Worm (Caenorhabditis elegans) whole organism, midembryonic: ENCODE data around the gene F59B10.6.
A peak's percentile ranks its signal among the peaks of the same experiment; 100 is the strongest.

Source experiments
- T22C8.4 ChIP-seq: fragments of 200-800 bp; sonication (Bioruptor generic); IDR thresholded peaks from 2 replicates; pipeline ENCODE4 v1.3.6; 2022; ENCODE audit warnings: missing genetic modification characterization, missing compliant biosample characterization
- cog-1 ChIP-seq: sonication (generic microtip); optimal IDR thresholded peaks from 2 replicates; lab custom pipeline; 2016; ENCODE audit warnings: missing genetic modification characterization, missing compliant biosample characterization
- flt-1 ChIP-seq: fragments of 200-800 bp; sonication (Bioruptor generic); IDR thresholded peaks from 2 replicates; pipeline ENCODE4 v1.3.6; 2022; ENCODE audit warnings: missing genetic modification characterization, missing compliant biosample characterization
- med-1 ChIP-seq: sonication (generic microtip); optimal IDR thresholded peaks from 2 replicates; lab custom pipeline; 2017; ENCODE audit warnings: missing genetic modification characterization, mild to moderate bottlenecking, missing compliant biosample characterization, antibody characterized with exemption, missing genetic modification reagents; ENCODE audit not compliant: insufficient read depth
- ref-1 ChIP-seq: fragments of 200-800 bp; sonication (Bioruptor generic); conservative IDR thresholded peaks from 2 replicates; pipeline ENCODE4 v1.3.6; 2022; ENCODE audit warnings: missing genetic modification reagents, missing genetic modification characterization, missing compliant biosample characterization
- tab-1 ChIP-seq: fragments of 200-800 bp; sonication (Bioruptor generic); IDR thresholded peaks from 2 replicates; pipeline ENCODE4 v1.3.6; 2022; ENCODE audit warnings: missing genetic modification characterization, missing compliant biosample characterization
- ztf-23 ChIP-seq: fragments of 200-800 bp; sonication (Bioruptor generic); IDR thresholded peaks from 2 replicates; pipeline ENCODE4 v1.3.6; 2022; ENCODE audit warnings: missing genetic modification reagents, missing genetic modification characterization, missing compliant biosample characterization
- ztf-29 ChIP-seq: fragments of 200-800 bp; sonication (Bioruptor generic); IDR thresholded peaks from 2 replicates; pipeline ENCODE4 v1.3.6; 2022; ENCODE audit warnings: missing genetic modification reagents, missing genetic modification characterization, missing compliant biosample characterization

ce11 chrII:10547311-10547710, 23.0 kb upstream of the F59B10.6 start:
- no peak for TF ChIP-seq med-1
- TF ChIP-seq T22C8.4 (GFP tag; lab: Robert Waterston, UW) = no peak
- TF ChIP-seq cog-1 (tag; lab: Kevin White, UChicago) = no peak
- peak; percentile 61; the same call in 1 of the 2 replicates for TF ChIP-seq flt-1 (GFP tag; lab: Robert Waterston, UW)
- TF ChIP-seq ztf-23 = no peak
- no peak for TF ChIP-seq tab-1 (GFP tag; lab: Robert Waterston, UW)
- no peak for TF ChIP-seq ref-1 (GFP tag; lab: Robert Waterston, UW)
- no peak for TF ChIP-seq ztf-29
